Fruit fly (Drosophila melanogaster) Kc167 (cell line): ENCODE data around the gene Zip88E.

Experiments
- Myc ChIP-seq: fragments of >200 bp; optimal IDR thresholded peaks from 2 replicates; lab custom pipeline; 2017; ENCODE audit warnings: missing external identifiers
- Sin3A ChIP-seq: fragments of >200 bp; optimal IDR thresholded peaks from 2 replicates; lab custom pipeline; 2018; ENCODE audit warnings: missing external identifiers
- h ChIP-seq: fragments of >200 bp; optimal IDR thresholded peaks from 3 replicates; lab custom pipeline; 2018; ENCODE audit warnings: missing external identifiers
- insv ChIP-seq: fragments of >200 bp; optimal IDR thresholded peaks from 3 replicates; lab custom pipeline; 2018; ENCODE audit warnings: missing external identifiers
- psq ChIP-seq: fragments of >200 bp; optimal IDR thresholded peaks from 2 replicates; lab custom pipeline; 2017; ENCODE audit warnings: missing external identifiers
- ttk ChIP-seq: sonication (Bioruptor generic); optimal IDR thresholded peaks from 2 replicates; lab custom pipeline; 2017; ENCODE audit warnings: missing external identifiers

DNA sequence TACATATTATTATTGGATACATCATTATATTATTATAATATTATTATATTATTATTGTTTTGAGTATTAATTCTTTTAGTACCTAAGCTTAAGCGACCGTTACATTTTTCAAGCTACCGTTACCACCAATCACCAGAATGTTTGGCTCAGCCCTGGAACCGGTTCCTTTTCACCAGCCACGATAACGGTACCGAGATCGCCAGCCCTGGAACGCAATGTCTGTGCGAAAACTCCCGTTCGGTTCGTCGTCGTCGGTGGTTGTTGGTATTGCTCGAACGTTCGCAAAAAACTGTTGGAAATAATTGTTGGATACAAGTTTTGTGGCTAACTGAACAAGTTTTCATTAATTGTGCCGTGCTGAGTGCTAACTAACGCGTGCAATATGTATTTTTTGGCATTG lies 18.7 kb upstream of the Zip88E start, which contains the start of gene CG42404:
- TF ChIP-seq insv (lab: Kevin White, UChicago): no peak
- no peak for TF ChIP-seq psq (lab: Kevin White, UChicago)
- TF ChIP-seq ttk (lab: Kevin White, UChicago): no peak
- TF ChIP-seq Sin3A (lab: Kevin White, UChicago): no peak
- no peak for TF ChIP-seq h
- TF ChIP-seq Myc (lab: Kevin White, UChicago): no peak
